Worm (Caenorhabditis elegans) whole organism, L4/young adult: ENCODE measurements around the gene srv-16.

Source experiments
- dao-5 ChIP-seq: sonication (generic microtip); optimal IDR thresholded peaks from 2 replicates; lab custom pipeline; 2016; ENCODE audit warnings: missing genotype, missing genetic modification characterization, moderate library complexity, missing compliant biosample characterization
- him-1 ChIP-seq: sonication (generic microtip); optimal IDR thresholded peaks from 2 replicates; lab custom pipeline; 2016; ENCODE audit warnings: missing genotype, missing genetic modification reagents, missing genetic modification characterization, missing compliant biosample characterization

DNA sequence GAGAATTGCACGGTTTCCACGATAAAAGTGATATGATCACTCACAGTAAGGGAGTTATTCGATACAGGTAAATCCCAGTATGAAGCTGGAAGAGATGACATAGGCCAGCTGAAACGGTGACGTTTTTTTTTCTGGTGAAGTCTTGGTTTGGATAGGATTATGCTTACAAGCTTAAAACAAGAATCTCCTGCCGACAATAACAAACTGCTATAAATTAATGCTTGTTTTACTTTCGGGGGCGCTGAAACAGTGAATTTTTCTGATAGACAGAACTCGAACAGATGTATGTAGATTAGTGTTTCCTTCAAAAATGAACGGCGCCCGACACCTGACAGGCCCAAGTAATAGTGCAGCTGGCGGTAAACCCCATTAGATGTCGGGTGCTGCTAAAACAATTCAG, at the start of gene srv-16:
- no peak for TF ChIP-seq him-1
- TF ChIP-seq dao-5 (tag; lab: Kevin White, UChicago) = no peak
